Worm (Caenorhabditis elegans): Measurements from ENCODE around the gene Y51H4A.6.

Y51H4A.6 gene

DNA sequence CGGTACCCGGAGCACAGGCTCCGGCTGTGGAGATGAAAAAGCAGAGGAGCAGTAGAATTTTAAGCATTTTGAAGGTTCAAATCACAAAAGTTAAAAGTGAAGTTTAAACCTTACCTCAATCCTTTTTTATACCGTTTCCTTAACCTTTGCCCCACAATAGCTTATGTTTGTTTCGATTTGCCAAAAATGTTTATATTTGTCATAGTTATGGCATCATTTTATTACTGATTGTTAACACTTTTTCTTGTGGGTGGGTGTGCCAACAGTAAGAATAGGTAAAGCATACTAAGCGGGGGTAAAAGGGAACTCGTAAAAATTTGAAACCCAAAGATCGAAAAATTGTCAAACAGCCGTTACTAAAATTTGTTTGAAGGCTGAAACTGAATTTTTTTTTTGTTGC, 45.0 kb downstream of the Y51H4A.6 start, which contains the start of gene Y51H4A.8:
Gene Y51H4A.8, minus strand, starts transcription at position 101 of the 400 bp plus-strand sequence.
- no peak for TF ChIP-seq sox-4 (tag; optimal IDR thresholded peaks at IDR 0.05)
- no peak for TF ChIP-seq pax-3 (tag; optimal IDR thresholded peaks at IDR 0.05)
- no peak for TF ChIP-seq mep-1 (tag; optimal IDR thresholded peaks at IDR 0.05)

Measured in whole organism, L1 larva.